Fruit fly (Drosophila melanogaster) ovary, adult (tissue): ENCODE results near the gene ed.

Experiments used
- CG17801 ChIP-seq: fragments of 200-800 bp; optimal IDR thresholded peaks from 2 replicates; lab custom pipeline; 2019; ENCODE audit warnings: missing biosample characterization, mild to moderate bottlenecking, missing genetic modification characterization, moderate library complexity; ENCODE audit not compliant: partially characterized antibody

Gene ed

dm6 chr2L:4124629-4125350 lies 93.6 kb downstream of the ed start:
- TF ChIP-seq CG17801 (GFP tag; lab: Kevin White, UChicago): no peak

DNA sequence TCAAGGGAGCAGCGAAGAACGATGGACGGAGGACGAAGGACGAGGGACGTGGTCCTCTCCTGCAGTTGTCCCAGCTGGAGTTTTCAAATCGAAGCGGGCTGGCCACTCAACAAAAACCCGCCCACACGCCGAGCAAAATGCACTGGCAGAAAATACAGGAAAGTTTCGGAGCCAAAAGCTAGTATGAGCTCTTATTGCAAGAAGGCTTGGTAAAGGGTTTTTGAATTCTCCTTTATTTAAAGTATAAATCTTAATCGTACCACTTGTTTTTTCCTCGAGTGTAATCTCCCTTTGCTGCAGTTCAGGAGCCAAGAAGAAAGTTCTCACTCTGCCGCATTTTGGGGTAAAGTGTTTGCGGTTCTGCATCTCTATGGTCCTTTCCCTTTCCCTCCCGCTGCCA lies 97.7 kb downstream of the ed start:
- TF ChIP-seq CG17801 (GFP tag; lab: Kevin White, UChicago): no peak

- no peak for TF ChIP-seq CG17801 (GFP tag; lab: Kevin White, UChicago)
Observed at dm6 chr2L:4132303-4132702, 101.1 kb downstream of the ed start.

- no peak for TF ChIP-seq CG17801 (GFP tag; lab: Kevin White, UChicago)
Observed at dm6 chr2L:4133078-4133477, 101.9 kb downstream of the ed start.

- TF ChIP-seq CG17801 (GFP tag; lab: Kevin White, UChicago): no peak
Observed at dm6 chr2L:4133960-4134359, 102.8 kb downstream of the ed start.

DNA sequence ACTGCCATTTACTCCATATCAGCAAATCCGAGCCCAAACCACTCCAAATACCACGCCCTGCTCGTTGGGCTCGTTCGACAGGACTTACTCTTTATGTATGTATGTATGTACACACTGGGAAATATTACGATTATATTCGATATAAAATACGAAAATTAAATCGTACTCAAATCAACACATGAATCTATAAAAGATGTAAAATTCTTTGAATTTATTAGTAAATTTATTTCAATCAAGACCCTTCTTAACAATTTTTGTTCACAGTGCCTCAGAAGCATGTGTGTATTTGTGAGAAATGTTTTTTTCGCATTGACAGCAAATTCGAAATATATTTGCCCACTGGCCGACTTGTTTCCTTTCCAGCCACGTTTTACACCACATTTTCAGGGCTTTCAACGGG lies 115.1 kb downstream of the ed start:
- no peak for TF ChIP-seq CG17801 (GFP tag; lab: Kevin White, UChicago)

DNA sequence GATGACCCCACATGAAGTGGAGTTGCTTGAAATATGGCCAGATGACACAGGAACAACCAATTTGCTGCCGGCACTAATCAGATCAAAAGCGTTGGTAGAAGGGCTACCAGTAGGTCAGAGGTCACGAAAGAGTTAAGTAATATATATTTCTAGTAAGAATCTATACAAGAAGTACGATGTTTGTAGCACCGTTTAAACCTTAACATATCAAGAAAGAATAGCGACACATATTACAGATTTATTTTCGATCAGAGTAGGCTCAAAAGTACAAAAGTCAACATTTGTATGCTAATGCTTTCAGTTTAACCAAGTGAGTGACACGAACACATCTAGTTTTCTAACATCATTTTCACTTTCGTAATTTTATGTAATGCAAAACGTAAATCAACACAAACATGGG lies 117.8 kb downstream of the ed start, which contains the start of gene CG2955:
Gene CG2955 (plus strand): TSS at position 301 of the 400 bp plus-strand sequence.
- TF ChIP-seq CG17801 (GFP tag; lab: Kevin White, UChicago): no peak
